Worm (Caenorhabditis elegans) whole organism, young adult: ENCODE results near the gene B0252.8.

ENCODE experiments used
- C06A6.2 ChIP-seq: fragments of 200-800 bp; sonication (Bioruptor generic); conservative IDR thresholded peaks from 2 replicates; pipeline ENCODE4 v1.3.6; 2022; ENCODE audit warnings: missing genetic modification characterization, missing compliant biosample characterization
- F23B12.7 ChIP-seq: sonication (generic microtip); optimal IDR thresholded peaks from 2 replicates; lab custom pipeline; 2017; ENCODE audit warnings: missing genetic modification characterization, mild to moderate bottlenecking, missing compliant biosample characterization, antibody characterized with exemption, moderate library complexity; ENCODE audit not compliant: insufficient read depth
- F49E8.2 ChIP-seq: sonication (generic microtip); optimal IDR thresholded peaks from 3 replicates; lab custom pipeline; 2017; ENCODE audit warnings: missing genetic modification characterization, mild to moderate bottlenecking, missing compliant biosample characterization, antibody characterized with exemption, moderate library complexity; ENCODE audit not compliant: insufficient read depth
- egrh-3 ChIP-seq: fragments of 200-800 bp; sonication (Bioruptor generic); IDR thresholded peaks from 2 replicates; pipeline ENCODE4 v1.3.6; 2022; ENCODE audit warnings: missing genetic modification reagents, missing genetic modification characterization, missing compliant biosample characterization
- him-1 ChIP-seq: sonication (generic microtip); optimal IDR thresholded peaks from 2 replicates; lab custom pipeline; 2016; ENCODE audit warnings: missing genotype, missing genetic modification reagents, missing genetic modification characterization, missing compliant biosample characterization
- lir-1 ChIP-seq: fragments of 200-800 bp; sonication (Bioruptor generic); conservative IDR thresholded peaks from 2 replicates; pipeline ENCODE4 v1.3.6; 2022; ENCODE audit warnings: missing genetic modification reagents, missing genetic modification characterization, missing compliant biosample characterization
- nhr-90 ChIP-seq: sonication (generic microtip); optimal IDR thresholded peaks from 2 replicates; lab custom pipeline; 2016; ENCODE audit warnings: missing genotype, mild to moderate bottlenecking, missing genetic modification characterization, missing compliant biosample characterization
- pha-4 ChIP-seq: fragments of 150-350 bp; sonication (generic microtip); optimal IDR thresholded peaks from 2 replicates; lab custom pipeline; 2014; ENCODE audit warnings: missing biosample characterization, missing genetic modification reagents, missing genetic modification characterization
- sdz-38 ChIP-seq: sonication (generic microtip); optimal IDR thresholded peaks from 2 replicates; lab custom pipeline; 2016; ENCODE audit warnings: missing genotype, missing genetic modification characterization, missing compliant biosample characterization
- snpc-3.4 ChIP-seq: sonication (generic microtip); optimal IDR thresholded peaks from 2 replicates; lab custom pipeline; 2017; ENCODE audit warnings: missing genetic modification characterization, mild to moderate bottlenecking, missing compliant biosample characterization, antibody characterized with exemption, moderate library complexity, missing genotype, missing genetic modification reagents
- zfh-2 ChIP-seq: fragments of 200-800 bp; sonication (Bioruptor generic); conservative IDR thresholded peaks from 2 replicates; pipeline ENCODE4 v1.3.6; 2022; ENCODE audit warnings: missing genetic modification reagents, missing genetic modification characterization, missing compliant biosample characterization

DNA sequence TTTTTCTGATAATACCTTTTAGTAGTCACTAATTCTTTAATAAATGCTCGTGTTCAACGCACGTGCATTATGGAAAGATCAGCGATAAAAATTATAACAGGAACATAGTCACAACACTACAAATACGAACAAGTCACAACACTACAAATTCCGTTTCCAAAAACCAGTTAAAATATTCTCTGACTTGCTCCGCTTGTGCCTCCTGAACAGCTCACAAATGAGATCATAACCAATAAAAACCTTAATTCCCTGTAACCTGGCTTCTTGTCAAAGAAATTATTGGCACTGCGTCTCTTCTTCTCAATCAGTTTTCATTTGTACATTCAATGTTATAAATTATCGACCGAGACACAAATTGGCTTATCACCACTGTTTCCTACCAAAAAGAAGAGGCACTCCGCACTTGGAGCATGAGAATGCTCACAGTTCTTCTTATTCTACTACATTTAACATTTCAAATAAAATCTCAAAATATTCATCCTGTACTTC lies 3.4 kb downstream of the B0252.8 start, which contains the start of gene B0252.1:
- TF ChIP-seq nhr-90 (tag; lab: Kevin White, UChicago) (no peak), egrh-3 (GFP tag; lab: Robert Waterston, UW) (no peak), snpc-3.4 (tag; lab: Kevin White, UChicago) (no peak), zfh-2 (no peak), pha-4 (tag; lab: Kevin White, UChicago) (no peak), C06A6.2 (GFP tag; lab: Robert Waterston, UW) (no peak), F23B12.7 (tag; lab: Kevin White, UChicago) (no peak), sdz-38 (tag; lab: Kevin White, UChicago) (no peak), lir-1 (GFP tag; lab: Robert Waterston, UW) (no peak), him-1 (no peak), F49E8.2 (tag; lab: Kevin White, UChicago) (no peak)
